Worm (Caenorhabditis elegans): Measurements from ENCODE around the gene rnf-121.

The rnf-121 gene

DNA sequence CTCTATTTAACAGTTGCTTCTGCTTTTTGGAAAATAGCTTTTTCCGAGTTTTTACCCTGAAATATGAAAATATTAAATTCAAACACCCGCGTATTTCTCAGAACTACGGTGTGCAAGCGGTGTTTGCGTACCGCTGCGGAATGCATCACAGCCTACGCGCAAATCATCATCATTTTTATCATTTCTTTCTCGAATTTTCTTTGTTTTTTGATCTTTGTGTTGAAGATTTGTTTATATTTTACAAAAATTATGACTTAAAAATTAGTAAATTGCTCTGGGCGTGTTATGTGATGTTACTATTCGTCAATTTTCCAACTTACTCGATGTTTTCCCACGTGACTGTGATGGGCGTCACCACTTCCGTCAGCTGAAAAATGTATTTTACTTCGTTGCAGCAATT is 19.8 kb downstream of the rnf-121 start (continued):
- TF ChIP-seq npax-4 (tag; optimal IDR thresholded peaks at IDR 0.05) (no peak), pag-3 (tag; optimal IDR thresholded peaks at IDR 0.05; ENCODE audit: borderline replicate concordance) (no peak), mec-3 (tag; optimal IDR thresholded peaks at IDR 0.05; ENCODE audit: borderline replicate concordance) (no peak)

- no peak for TF ChIP-seq unc-86 (tag; optimal IDR thresholded peaks at IDR 0.05)
- peak; percentile 79 for TF ChIP-seq nfya-1 (tag; optimal IDR thresholded peaks at IDR 0.05)
Observed at ce11 chrIII:4143170-4143569, 27.6 kb downstream of the rnf-121 start.

- TF ChIP-seq C08G9.2 (tag; optimal IDR thresholded peaks at IDR 0.05) (no peak), ahr-1 (tag; optimal IDR thresholded peaks at IDR 0.05) (no peak), hlh-15 (tag; optimal IDR thresholded peaks at IDR 0.05) (no peak), pat-9 (tag; optimal IDR thresholded peaks at IDR 0.05) (no peak), ceh-9 (tag; optimal IDR thresholded peaks at IDR 0.05) (no peak), ceh-14 (tag; optimal IDR thresholded peaks at IDR 0.05) (no peak), pag-3 (tag; optimal IDR thresholded peaks at IDR 0.05; ENCODE audit: borderline replicate concordance) (no peak), ceh-34 (tag; optimal IDR thresholded peaks at IDR 0.05) (no peak), zip-5 (tag; optimal IDR thresholded peaks at IDR 0.05) (no peak), ceh-19 (GFP tag; optimal IDR thresholded peaks at IDR 0.05) (no peak), nfya-1 (tag; optimal IDR thresholded peaks at IDR 0.05) (no peak), tbx-2 (tag; optimal IDR thresholded peaks at IDR 0.05) (no peak), hlh-30 (tag; optimal IDR thresholded peaks at IDR 0.05; ENCODE audit: insufficient read depth) (no peak), ets-4 (tag; optimal IDR thresholded peaks at IDR 0.05) (no peak)
Observed at ce11 chrIII:4137180-4137579, 33.6 kb downstream of the rnf-121 start.

DNA sequence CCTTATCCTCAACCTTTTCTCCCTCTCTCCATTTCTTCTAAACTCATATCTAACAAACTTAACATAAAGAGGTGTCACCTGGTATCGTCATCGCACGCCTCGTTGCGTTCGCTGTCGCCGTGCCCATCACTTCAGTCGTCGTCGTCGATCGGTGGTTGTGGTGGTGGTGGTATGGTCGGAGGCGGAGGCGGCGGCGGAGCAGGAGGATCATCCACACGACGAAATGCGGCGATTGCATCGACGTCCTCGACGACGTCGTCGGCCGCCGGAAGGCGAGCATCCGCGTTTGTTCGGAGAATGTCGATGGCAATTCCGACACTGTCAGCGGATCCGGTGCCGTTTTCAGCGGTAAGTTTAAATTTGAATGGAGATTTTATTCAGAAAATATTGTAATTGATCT is 36.7 kb downstream of the rnf-121 start:
- TF ChIP-seq nhr-232 (tag; optimal IDR thresholded peaks at IDR 0.05) (no peak), pat-9 (tag; optimal IDR thresholded peaks at IDR 0.05) (no peak), ceh-30 (tag; optimal IDR thresholded peaks at IDR 0.05) (no peak), sox-4 (tag; optimal IDR thresholded peaks at IDR 0.05) (no peak)

ce11 chrIII:4131814-4132555 is 38.8 kb downstream of the rnf-121 start:
- TF ChIP-seq dve-1 (tag; optimal IDR thresholded peaks at IDR 0.05), result no peak
- no peak for TF ChIP-seq C38D4.7 (GFP tag; optimal IDR thresholded peaks at IDR 0.05)
- peak; percentile 95 for TF ChIP-seq nfya-1 (tag; optimal IDR thresholded peaks at IDR 0.05)
- no peak for TF ChIP-seq ztf-16 (tag; optimal IDR thresholded peaks at IDR 0.05)
- no peak for TF ChIP-seq pqm-1 (tag; optimal IDR thresholded peaks at IDR 0.05)
- no peak for TF ChIP-seq ceh-34 (tag; optimal IDR thresholded peaks at IDR 0.05)
- TF ChIP-seq fax-1 (tag; optimal IDR thresholded peaks at IDR 0.05), result no peak
- no peak for TF ChIP-seq hlh-13 (GFP tag; optimal IDR thresholded peaks at IDR 0.05)
- TF ChIP-seq K09A11.1 (tag; optimal IDR thresholded peaks at IDR 0.05; ENCODE audit: insufficient read depth), result no peak
- TF ChIP-seq ceh-31 (tag; optimal IDR thresholded peaks at IDR 0.05), result peak; percentile 2
- TF ChIP-seq hlh-15 (tag; optimal IDR thresholded peaks at IDR 0.05), result no peak
- TF ChIP-seq hlh-30 (tag; optimal IDR thresholded peaks at IDR 0.05; ENCODE audit: insufficient read depth), result no peak
- TF ChIP-seq ref-2 (tag; optimal IDR thresholded peaks at IDR 0.05), result no peak
- no peak for TF ChIP-seq ceh-6 (GFP tag; optimal IDR thresholded peaks at IDR 0.05)
- no peak for TF ChIP-seq ceh-14 (tag; optimal IDR thresholded peaks at IDR 0.05)
- no peak for TF ChIP-seq syd-9 (tag; optimal IDR thresholded peaks at IDR 0.05)
- no peak for TF ChIP-seq hlh-6 (tag; optimal IDR thresholded peaks at IDR 0.05)
- TF ChIP-seq unc-42 (tag; optimal IDR thresholded peaks at IDR 0.05), result peak; percentile 92
